Worm (Caenorhabditis elegans): ENCODE data around the gene sel-5.

ce11 chrIII:4568455-4568854 lies 9.8 kb downstream of the sel-5 start, which contains the start of gene idhg-1:
- TF ChIP-seq pha-4 (GFP tag; IDR thresholded peaks at IDR 0.05): no peak; the same call in 1 of the 2 replicates
- no peak for TF ChIP-seq pha-4 (tag; optimal IDR thresholded peaks at IDR 0.05)
- TF ChIP-seq lsy-2 (tag; optimal IDR thresholded peaks at IDR 0.05): peak in 1 of 2 experiments; percentile 72
